Fruit fly (Drosophila melanogaster): ENCODE measurements around the gene HLH3B.

HLH3B gene

DNA sequence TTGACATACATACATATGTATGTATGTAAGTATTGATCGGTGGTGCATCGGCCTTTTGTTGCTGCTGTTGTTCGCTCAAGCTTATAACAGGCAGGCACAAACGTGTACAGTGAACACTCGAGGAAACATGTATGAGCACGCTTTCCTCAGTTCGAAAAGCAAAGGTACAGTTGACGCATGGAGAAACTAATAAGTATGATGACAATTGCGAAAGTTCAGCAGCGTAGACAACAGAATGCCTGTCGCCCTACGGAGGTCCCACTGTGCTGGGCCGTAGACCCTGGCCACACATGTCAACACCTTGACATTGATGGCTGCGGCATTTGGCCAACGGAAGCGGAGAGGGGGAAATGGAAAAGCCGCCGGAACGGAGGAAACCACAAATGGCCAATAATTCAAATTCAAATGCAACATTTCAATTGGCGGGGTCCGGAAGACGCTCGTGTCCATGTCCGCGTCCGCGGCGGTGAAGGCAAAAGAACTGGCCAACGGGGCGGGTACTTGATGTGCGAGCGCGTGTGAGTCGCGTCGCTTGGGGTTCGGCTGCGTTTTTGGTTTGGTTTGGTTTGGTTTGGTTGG lies 26.7 kb upstream of the HLH3B start, which contains the start of gene CG2681 (continued):
- TF ChIP-seq wdn (GFP tag; IDR thresholded peaks at IDR 0.05) = 0 out of 2 replicates have a peak, but pooled peaks have one; percentile 23
- no peak for TF ChIP-seq fu2 (GFP tag; optimal IDR thresholded peaks at IDR 0.05)
- TF ChIP-seq z (GFP tag; IDR thresholded peaks at IDR 0.05) = no peak
- TF ChIP-seq gt (GFP tag; IDR thresholded peaks at IDR 0.05) = no peak
- 0 out of 3 replicates have a peak, but pooled peaks have one; percentile 51 for TF ChIP-seq otp (GFP tag; IDR thresholded peaks at IDR 0.05)
- TF ChIP-seq Hr78 (GFP tag; optimal IDR thresholded peaks at IDR 0.05) = no peak
- TF ChIP-seq CG11093 (GFP tag; IDR thresholded peaks at IDR 0.05) = peak; percentile 57; the same call in 1 of the 3 replicates
- TF ChIP-seq CG3838 (GFP tag; optimal IDR thresholded peaks at IDR 0.05) = no peak
- TF ChIP-seq CG17829 (tag; optimal IDR thresholded peaks at IDR 0.05) = no peak
- TF ChIP-seq CG7357 (GFP tag; IDR thresholded peaks at IDR 0.05) = peak; percentile 15; the same call in 1 of the 3 replicates
- no peak for TF ChIP-seq Jarid2 (GFP tag; optimal IDR thresholded peaks at IDR 0.05)
- no peak for TF ChIP-seq CG5245 (GFP tag; optimal IDR thresholded peaks at IDR 0.05)
- no peak for TF ChIP-seq CG1602 (GFP tag; optimal IDR thresholded peaks at IDR 0.05)
- TF ChIP-seq CG9215 (GFP tag; IDR thresholded peaks at IDR 0.05) = peak; percentile 41; the same call in 1 of the 2 replicates
- peak; percentile 89 for TF ChIP-seq Med (GFP tag)
- TF ChIP-seq twi (tag; optimal IDR thresholded peaks at IDR 0.05) = no peak
- no peak for TF ChIP-seq Vsx1 (GFP tag; optimal IDR thresholded peaks at IDR 0.05)
- no peak for TF ChIP-seq Chrac-16 (GFP tag; optimal IDR thresholded peaks at IDR 0.05)
- TF ChIP-seq pzg (GFP tag; optimal IDR thresholded peaks at IDR 0.05) = no peak
- TF ChIP-seq grau (tag; optimal IDR thresholded peaks at IDR 0.05) = peak; percentile 71
- TF ChIP-seq esg (GFP tag; conservative IDR thresholded peaks at IDR 0.05) = peak; percentile 46
- TF ChIP-seq CG11696 (GFP tag; IDR thresholded peaks at IDR 0.05) = 0 out of 2 replicates have a peak, but pooled peaks have one; percentile 16
- no peak for TF ChIP-seq HLH4C (GFP tag; IDR thresholded peaks at IDR 0.05; ENCODE audit: partially characterized antibody)
- TF ChIP-seq CG32772 (GFP tag; IDR thresholded peaks at IDR 0.05) = peak; percentile 43
- no peak for TF ChIP-seq CG13894 (tag; optimal IDR thresholded peaks at IDR 0.05)
- peak; percentile 66 for TF ChIP-seq E2f1 (GFP tag; IDR thresholded peaks at IDR 0.05)
- no peak for TF ChIP-seq kni (GFP tag; optimal IDR thresholded peaks at IDR 0.05)
- TF ChIP-seq inv (GFP tag; IDR thresholded peaks at IDR 0.05; ENCODE audit: partially characterized antibody) = no peak
- no peak for TF ChIP-seq CG11723 (GFP tag; optimal IDR thresholded peaks at IDR 0.05)
- TF ChIP-seq CG3726 (GFP tag; IDR thresholded peaks at IDR 0.05) = 0 out of 3 replicates have a peak, but pooled peaks have one; percentile 37
- no peak for TF ChIP-seq shn (GFP tag; optimal IDR thresholded peaks at IDR 0.05)
- peak; percentile 46; the same call in 1 of the 2 replicates for TF ChIP-seq CG14667 (GFP tag; IDR thresholded peaks at IDR 0.05)
- no peak for TF ChIP-seq HHEX (GFP tag; optimal IDR thresholded peaks at IDR 0.05)
- no peak for TF ChIP-seq tup (GFP tag; optimal IDR thresholded peaks at IDR 0.05)
- TF ChIP-seq tin (GFP tag; optimal IDR thresholded peaks at IDR 0.05) = peak; percentile 6
- TF ChIP-seq Atf6 (GFP tag; IDR thresholded peaks at IDR 0.05) = peak; percentile 32; the same call in 1 of the 2 replicates
- no peak for TF ChIP-seq gcm2 (GFP tag; optimal IDR thresholded peaks at IDR 0.05)
- TF ChIP-seq Ravus (GFP tag; IDR thresholded peaks at IDR 0.05) = no peak
- TF ChIP-seq CG32767 (GFP tag; IDR thresholded peaks at IDR 0.05) = peak; percentile 23; the same call in 1 of the 2 replicates
- TF ChIP-seq Side (GFP tag; optimal IDR thresholded peaks at IDR 0.05) = no peak
- no peak for TF ChIP-seq fru (optimal IDR thresholded peaks at IDR 0.05)
- TF ChIP-seq Xrp1 (GFP tag; IDR thresholded peaks at IDR 0.05) = peak; percentile 43; the same call in 1 of the 2 replicates
- no peak for TF ChIP-seq pb (GFP tag; optimal IDR thresholded peaks at IDR 0.05)
- peak; percentile 80 for TF ChIP-seq CG11456 (GFP tag; IDR thresholded peaks at IDR 0.05)
- 0 out of 3 replicates have a peak, but pooled peaks have one; percentile 26 for TF ChIP-seq sr (GFP tag; IDR thresholded peaks at IDR 0.05)
- peak; percentile 76 for TF ChIP-seq zfh1 (GFP tag; IDR thresholded peaks at IDR 0.05)
- no peak for TF ChIP-seq exex (tag; optimal IDR thresholded peaks at IDR 0.05)
- no peak for TF ChIP-seq wek (GFP tag; optimal IDR thresholded peaks at IDR 0.05)
- no peak for TF ChIP-seq BtbVII (GFP tag; optimal IDR thresholded peaks at IDR 0.05)
- TF ChIP-seq h (optimal IDR thresholded peaks at IDR 0.05) = no peak
